Worm (Caenorhabditis elegans): Measurements from ENCODE around the gene mec-7.

DNA sequence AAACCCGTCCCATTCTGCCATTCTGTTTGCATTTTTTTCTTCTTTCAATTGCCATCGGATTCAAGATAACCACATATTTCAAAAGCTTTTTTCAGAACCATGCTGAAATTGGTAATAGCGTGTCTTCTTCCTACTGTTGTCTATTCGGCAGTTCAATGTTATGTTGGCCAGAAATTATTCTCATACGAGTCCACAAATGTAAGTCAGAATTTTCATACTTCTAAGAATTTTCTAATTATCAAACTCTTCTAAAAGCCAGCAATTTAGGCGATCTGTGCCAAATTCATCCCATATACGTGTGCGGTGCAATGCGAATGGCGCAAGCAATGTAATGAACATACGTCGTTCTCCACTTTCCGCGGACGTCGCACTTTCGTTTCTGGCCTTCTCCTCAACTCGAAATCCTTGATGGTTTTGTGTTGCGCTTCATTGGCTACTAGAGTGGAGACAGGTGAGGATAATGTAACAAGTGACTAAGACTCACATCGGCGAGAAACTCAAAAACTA is 3.1 kb upstream of the mec-7 start, which contains the start of gene ZK154.1:
- TF ChIP-seq him-1 (tag; optimal IDR thresholded peaks at IDR 0.05), result no peak
- TF ChIP-seq W03F9.2 (tag; optimal IDR thresholded peaks at IDR 0.05), result no peak

All from whole organism, L4/young adult.